Fruit fly (Drosophila melanogaster): Measurements from ENCODE around the gene CG13293.

CG13293 gene

DNA sequence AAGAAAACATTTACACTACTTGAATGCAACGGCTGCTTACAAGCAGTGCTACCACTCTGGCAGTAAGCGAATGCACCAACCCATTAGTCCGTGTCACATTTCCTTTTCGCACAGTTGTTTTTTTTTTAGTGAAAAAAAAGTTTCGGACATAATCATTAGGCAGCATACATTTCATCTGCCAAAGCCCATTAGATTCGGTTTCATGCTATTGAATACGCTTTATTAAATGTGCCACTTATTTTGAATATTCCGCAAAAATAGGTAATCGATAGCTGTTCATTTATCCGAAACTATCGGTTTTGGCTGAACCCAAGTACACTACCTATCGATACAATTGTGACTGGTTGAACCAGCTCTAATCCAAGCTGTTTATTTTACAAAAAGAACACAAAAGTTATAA lies 27.9 kb upstream of the CG13293 start, which contains the start of gene tant (continued):
- no peak for TF ChIP-seq Spps (tag; optimal IDR thresholded peaks at IDR 0.05)
- TF ChIP-seq row (GFP tag; IDR thresholded peaks at IDR 0.05) = peak; percentile 26; the same call in 1 of the 3 replicates
- no peak for TF ChIP-seq z (GFP tag; IDR thresholded peaks at IDR 0.05)
- no peak for TF ChIP-seq CG9215 (GFP tag; IDR thresholded peaks at IDR 0.05)
- no peak for TF ChIP-seq CG3281 (GFP tag; optimal IDR thresholded peaks at IDR 0.05)
- TF ChIP-seq grn (GFP tag; optimal IDR thresholded peaks at IDR 0.05) = no peak
- TF ChIP-seq CG6272 (GFP tag; IDR thresholded peaks at IDR 0.05) = no peak
- no peak for TF ChIP-seq Mes4 (GFP tag; optimal IDR thresholded peaks at IDR 0.05)
- peak; percentile 89 for TF ChIP-seq Bgb (GFP tag; IDR thresholded peaks at IDR 0.05; ENCODE audit: partially characterized antibody)
- TF ChIP-seq cg (GFP tag; optimal IDR thresholded peaks at IDR 0.05) = no peak
- no peak for TF ChIP-seq CG9727 (GFP tag; optimal IDR thresholded peaks at IDR 0.05)
- no peak for TF ChIP-seq Dfd (GFP tag; optimal IDR thresholded peaks at IDR 0.05)
- no peak for TF ChIP-seq CG15696 (tag; optimal IDR thresholded peaks at IDR 0.05)
- no peak for TF ChIP-seq en (GFP tag; optimal IDR thresholded peaks at IDR 0.05)
- TF ChIP-seq CG7271 (tag; optimal IDR thresholded peaks at IDR 0.05) = no peak
- no peak for TF ChIP-seq sima (GFP tag; optimal IDR thresholded peaks at IDR 0.05)
- TF ChIP-seq scrt (GFP tag; optimal IDR thresholded peaks at IDR 0.05) = no peak
- TF ChIP-seq toy (GFP tag; IDR thresholded peaks at IDR 0.05) = no peak
- peak in 1 of 2 experiments; percentile 17 for TF ChIP-seq dpn (GFP tag; optimal IDR thresholded peaks at IDR 0.05)
- no peak for TF ChIP-seq CG34422 (GFP tag; IDR thresholded peaks at IDR 0.05)
- TF ChIP-seq ken (GFP tag; IDR thresholded peaks at IDR 0.05) = no peak
- TF ChIP-seq Doc3 (GFP tag; IDR thresholded peaks at IDR 0.05; ENCODE audit: partially characterized antibody) = peak; percentile 89
- TF ChIP-seq CG4730 (GFP tag; IDR thresholded peaks at IDR 0.05) = no peak
- no peak for TF ChIP-seq al (GFP tag; IDR thresholded peaks at IDR 0.05)
- no peak for TF ChIP-seq Atf3 (GFP tag; optimal IDR thresholded peaks at IDR 0.05)
- TF ChIP-seq Dek (tag; optimal IDR thresholded peaks at IDR 0.05) = no peak
- TF ChIP-seq CG12744 (GFP tag; optimal IDR thresholded peaks at IDR 0.05) = no peak
- TF ChIP-seq Blimp-1 (GFP tag; optimal IDR thresholded peaks at IDR 0.05) = no peak
- TF ChIP-seq CG12104 (GFP tag; optimal IDR thresholded peaks at IDR 0.05) = no peak
- no peak for TF ChIP-seq corto (GFP tag; optimal IDR thresholded peaks at IDR 0.05)
- no peak for TF ChIP-seq CG16863 (GFP tag; optimal IDR thresholded peaks at IDR 0.05)
- no peak for TF ChIP-seq Tbp (GFP tag; optimal IDR thresholded peaks at IDR 0.05)
- TF ChIP-seq CG7987 (GFP tag; optimal IDR thresholded peaks at IDR 0.05) = no peak
- peak; percentile 4 for TF ChIP-seq CG18262 (tag; optimal IDR thresholded peaks at IDR 0.05)
- no peak for TF ChIP-seq CG6765 (GFP tag; optimal IDR thresholded peaks at IDR 0.05)
- no peak for TF ChIP-seq jing (GFP tag; optimal IDR thresholded peaks at IDR 0.05)
- TF ChIP-seq CHES-1-like (GFP tag; optimal IDR thresholded peaks at IDR 0.05) = peak; percentile 53
- TF ChIP-seq CG1832 (GFP tag; optimal IDR thresholded peaks at IDR 0.05) = no peak
- TF ChIP-seq CG11247 (GFP tag; IDR thresholded peaks at IDR 0.05) = no peak
- no peak for TF ChIP-seq CG15073 (GFP tag; optimal IDR thresholded peaks at IDR 0.05)
- no peak for TF ChIP-seq CG8765 (GFP tag; IDR thresholded peaks at IDR 0.05)
- no peak for TF ChIP-seq Aef1 (GFP tag; IDR thresholded peaks at IDR 0.05)
- peak; percentile 94 for TF ChIP-seq CG3995 (GFP tag; optimal IDR thresholded peaks at IDR 0.05)
- TF ChIP-seq dimm (GFP tag; IDR thresholded peaks at IDR 0.05) = no peak
- no peak for TF ChIP-seq gsb (GFP tag; IDR thresholded peaks at IDR 0.05)
- no peak for TF ChIP-seq CG17912 (GFP tag; optimal IDR thresholded peaks at IDR 0.05)
- no peak for TF ChIP-seq CG7372 (GFP tag; IDR thresholded peaks at IDR 0.05)
- TF ChIP-seq CG18476 (GFP tag; optimal IDR thresholded peaks at IDR 0.05) = no peak
- TF ChIP-seq pita (GFP tag; optimal IDR thresholded peaks at IDR 0.05) = peak; percentile 76
- no peak for TF ChIP-seq CG15269 (tag; optimal IDR thresholded peaks at IDR 0.05)
- no peak for TF ChIP-seq Chrac-16 (GFP tag; optimal IDR thresholded peaks at IDR 0.05)
- TF ChIP-seq CG12942 (GFP tag; optimal IDR thresholded peaks at IDR 0.05) = no peak
